Fruit fly (Drosophila melanogaster): Measurements from ENCODE around the gene CG12099.

CG12099 gene

DNA sequence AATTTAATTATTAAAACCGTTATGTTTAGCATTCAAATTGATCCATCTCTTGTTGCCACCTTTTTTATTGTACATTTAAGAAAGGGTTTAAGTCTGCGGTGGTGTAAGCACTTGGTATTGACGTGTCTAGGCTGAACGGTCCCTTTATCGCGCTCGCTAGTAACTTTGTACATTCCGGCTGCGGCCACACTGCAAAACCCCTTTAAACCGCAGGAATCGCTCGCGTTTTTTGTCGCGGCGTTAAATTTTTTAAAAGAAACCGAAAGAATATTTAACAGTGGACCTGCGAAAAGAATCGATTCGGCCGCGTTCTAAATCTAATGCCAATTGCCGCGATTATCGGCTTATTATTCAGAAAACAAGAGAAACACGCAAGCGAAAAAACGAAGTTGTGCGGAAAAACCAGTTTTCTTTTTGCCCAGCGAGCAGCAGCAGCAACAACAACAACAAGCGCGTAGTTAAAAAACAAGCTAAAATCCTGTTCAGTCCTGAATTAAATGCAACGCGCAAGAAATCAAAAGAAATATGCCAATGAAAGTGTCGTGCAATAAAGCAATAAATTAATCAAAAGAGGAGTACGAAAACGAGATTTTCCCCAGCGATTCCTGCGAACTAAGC, 18.3 kb upstream of the CG12099 start, which contains the start of gene CG13917 (continued):
- TF ChIP-seq zen (tag; optimal IDR thresholded peaks at IDR 0.05) (peak; percentile 31), sens (GFP tag) (peak; percentile 44), CG8359 (GFP tag; optimal IDR thresholded peaks at IDR 0.05; ENCODE audit: borderline replicate concordance) (peak; percentile 100), phol (tag; optimal IDR thresholded peaks at IDR 0.05) (peak; percentile 59), CG17568 (GFP tag; optimal IDR thresholded peaks at IDR 0.05) (no peak), Blimp-1 (GFP tag; optimal IDR thresholded peaks at IDR 0.05) (no peak), vvl (GFP tag; IDR thresholded peaks at IDR 0.05) (peak; percentile 76), CoRest (tag; optimal IDR thresholded peaks at IDR 0.05) (peak; percentile 60), CG30020 (tag; optimal IDR thresholded peaks at IDR 0.05) (no peak), CG6689 (GFP tag; IDR thresholded peaks at IDR 0.05) (no peak), cas (GFP tag; IDR thresholded peaks at IDR 0.05) (0 out of 2 replicates have a peak, but pooled peaks have one; percentile 21), h (optimal IDR thresholded peaks at IDR 0.05) (no peak), her (GFP tag; optimal IDR thresholded peaks at IDR 0.05) (no peak), CG14667 (GFP tag; IDR thresholded peaks at IDR 0.05) (no peak), crol (GFP tag; IDR thresholded peaks at IDR 0.05) (no peak), nerfin-2 (GFP tag; IDR thresholded peaks at IDR 0.05; ENCODE audit: partially characterized antibody) (no peak), CG13287 (GFP tag; IDR thresholded peaks at IDR 0.05; ENCODE audit: partially characterized antibody) (peak; percentile 55; the same call in 1 of the 2 replicates), Dp (GFP tag; optimal IDR thresholded peaks at IDR 0.05) (peak; percentile 71), ewg (GFP tag; optimal IDR thresholded peaks at IDR 0.05) (no peak), D (optimal IDR thresholded peaks at IDR 0.05) (no peak), D (GFP tag; optimal IDR thresholded peaks at IDR 0.05) (no peak), CG15601 (tag; optimal IDR thresholded peaks at IDR 0.05) (no peak), CG6175 (GFP tag; IDR thresholded peaks at IDR 0.05) (no peak), CG33213 (GFP tag; optimal IDR thresholded peaks at IDR 0.05) (peak; percentile 76), CG7928 (GFP tag; optimal IDR thresholded peaks at IDR 0.05) (no peak), NFAT (GFP tag; IDR thresholded peaks at IDR 0.05) (no peak), hkb (optimal IDR thresholded peaks at IDR 0.05) (no peak), hkb (GFP tag; IDR thresholded peaks at IDR 0.05) (no peak), CG12236 (GFP tag; optimal IDR thresholded peaks at IDR 0.05) (no peak), Fer1 (GFP tag; optimal IDR thresholded peaks at IDR 0.05) (peak; percentile 30), Rfx (GFP tag; IDR thresholded peaks at IDR 0.05) (0 out of 2 replicates have a peak, but pooled peaks have one; percentile 15), CG17186 (GFP tag; optimal IDR thresholded peaks at IDR 0.05) (peak; percentile 1), Dek (tag; optimal IDR thresholded peaks at IDR 0.05) (peak; percentile 40), CG14710 (tag; optimal IDR thresholded peaks at IDR 0.05) (peak; percentile 76), CG11398 (GFP tag; optimal IDR thresholded peaks at IDR 0.05) (no peak), GATAe (GFP tag; conservative IDR thresholded peaks at IDR 0.05) (no peak), exex (tag; optimal IDR thresholded peaks at IDR 0.05) (no peak), CG32532 (GFP tag; IDR thresholded peaks at IDR 0.05) (no peak), CG17829 (tag; optimal IDR thresholded peaks at IDR 0.05) (peak; percentile 25), bcd (GFP tag; optimal IDR thresholded peaks at IDR 0.05) (peak; percentile 30), Lhr (GFP tag; optimal IDR thresholded peaks at IDR 0.05) (peak; percentile 86), MBD-R2 (GFP tag; IDR thresholded peaks at IDR 0.05) (peak; percentile 65), sens-2 (GFP tag; IDR thresholded peaks at IDR 0.05) (no peak), sima (GFP tag; optimal IDR thresholded peaks at IDR 0.05) (no peak), so (GFP tag; IDR thresholded peaks at IDR 0.05) (0 out of 3 replicates have a peak, but pooled peaks have one; percentile 17), E2f2 (GFP tag; IDR thresholded peaks at IDR 0.05) (peak; percentile 82), Hmr (GFP tag; optimal IDR thresholded peaks at IDR 0.05) (peak; percentile 71), ci (GFP tag; IDR thresholded peaks at IDR 0.05) (no peak), CG12942 (GFP tag; optimal IDR thresholded peaks at IDR 0.05) (no peak), knrl (GFP tag; IDR thresholded peaks at IDR 0.05; ENCODE audit: partially characterized antibody) (peak; percentile 21; the same call in 1 of the 3 replicates), CG6272 (GFP tag; IDR thresholded peaks at IDR 0.05) (no peak)
